Fruit fly (Drosophila melanogaster): ENCODE data around the gene CG32086.

Gene CG32086

DNA sequence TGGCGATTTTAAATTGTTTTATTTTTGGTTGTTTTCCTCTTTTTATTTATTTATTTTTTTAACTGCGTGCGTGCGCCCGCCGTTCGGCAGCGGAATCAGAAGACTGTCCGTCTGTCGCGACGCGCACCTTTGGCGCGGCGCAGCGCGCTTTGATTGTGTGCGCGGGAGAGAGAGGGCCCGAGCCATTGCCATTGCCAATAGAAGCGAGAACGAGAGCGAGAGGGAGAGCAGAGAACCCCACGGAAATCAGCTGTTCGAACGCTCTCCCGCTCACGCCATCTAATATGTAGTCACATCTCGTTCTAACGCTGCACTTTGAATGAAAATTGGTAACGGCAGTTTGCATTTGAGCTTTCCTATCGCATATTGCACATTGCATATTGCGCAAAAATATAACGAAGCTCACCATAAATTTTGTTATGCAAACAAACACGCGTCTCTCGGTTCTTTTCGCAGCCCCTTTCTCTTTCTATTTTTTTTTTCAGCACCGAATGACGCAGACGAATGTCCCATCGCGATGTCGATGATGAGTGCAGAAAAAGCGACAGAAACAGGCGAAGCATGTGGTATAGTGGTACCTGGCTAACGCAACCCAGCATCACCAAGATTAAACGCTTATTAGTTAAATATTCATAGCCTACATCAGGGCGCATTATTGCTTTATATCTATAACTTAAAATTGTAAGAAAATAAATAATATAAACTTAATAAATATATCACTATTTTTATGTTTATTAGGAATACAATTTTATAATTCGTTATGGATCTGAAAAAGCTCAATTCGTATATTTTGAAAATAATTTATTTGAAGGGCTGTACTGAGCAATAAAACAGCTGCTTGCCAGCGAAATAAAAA is 49.2 kb downstream of the CG32086 start (continued):
- no peak for TF ChIP-seq CG2889 (GFP tag; IDR thresholded peaks at IDR 0.05)
- no peak for TF ChIP-seq CG31224 (GFP tag; IDR thresholded peaks at IDR 0.05)
- 0 out of 3 replicates have a peak, but pooled peaks have one; percentile 20 for TF ChIP-seq CG17361 (GFP tag; IDR thresholded peaks at IDR 0.05)
- no peak for TF ChIP-seq CG6813 (GFP tag; optimal IDR thresholded peaks at IDR 0.05)
- TF ChIP-seq dm (GFP tag; optimal IDR thresholded peaks at IDR 0.05) = no peak
- no peak for TF ChIP-seq slou (GFP tag; optimal IDR thresholded peaks at IDR 0.05)
- TF ChIP-seq ac (GFP tag; optimal IDR thresholded peaks at IDR 0.05) = no peak
- TF ChIP-seq sob (GFP tag; IDR thresholded peaks at IDR 0.05) = no peak

DNA sequence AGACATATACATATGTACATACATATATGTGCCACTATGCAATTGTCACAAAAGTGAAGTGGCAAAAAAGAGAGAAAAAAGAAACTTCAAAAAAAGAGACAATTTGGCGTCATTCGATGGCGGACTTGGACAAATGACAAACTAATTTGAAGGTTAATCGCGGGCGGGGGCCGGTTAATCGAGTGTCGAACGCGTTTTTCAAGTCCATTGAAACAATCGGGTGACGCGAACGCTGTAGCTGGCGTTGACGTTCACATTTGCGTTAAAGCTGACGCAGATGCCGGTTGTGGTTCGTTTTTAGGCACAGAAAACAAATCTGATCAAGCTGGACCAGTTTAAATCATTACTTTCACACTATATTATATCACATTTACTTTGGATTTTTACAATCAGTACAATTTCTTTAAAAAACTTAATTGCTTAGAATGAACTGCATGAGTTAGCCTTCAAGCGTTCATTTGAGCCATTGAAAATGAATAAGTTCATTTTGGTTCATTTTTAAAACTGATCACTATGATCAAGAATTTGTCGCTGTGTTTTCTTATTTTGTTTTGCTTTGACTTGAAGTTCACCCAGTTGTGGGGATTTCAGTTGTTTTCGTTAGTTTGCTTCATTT is 50.1 kb downstream of the CG32086 start:
- TF ChIP-seq CG9876 (GFP tag; optimal IDR thresholded peaks at IDR 0.05) (no peak), Fer2 (tag; optimal IDR thresholded peaks at IDR 0.05) (peak; percentile 14), CG3407 (GFP tag; optimal IDR thresholded peaks at IDR 0.05) (no peak), CG30020 (tag; optimal IDR thresholded peaks at IDR 0.05) (no peak), Hsf (GFP tag; optimal IDR thresholded peaks at IDR 0.05) (peak; percentile 37), MTF-1 (GFP tag; optimal IDR thresholded peaks at IDR 0.05; ENCODE audit: borderline replicate concordance) (no peak), CG31224 (GFP tag; IDR thresholded peaks at IDR 0.05) (0 out of 2 replicates have a peak, but pooled peaks have one; percentile 7), vfl (GFP tag; optimal IDR thresholded peaks at IDR 0.05) (peak; percentile 2), stc (GFP tag; IDR thresholded peaks at IDR 0.05) (no peak), slbo (GFP tag; IDR thresholded peaks at IDR 0.05) (peak; percentile 66), CG12391 (tag; optimal IDR thresholded peaks at IDR 0.05) (peak; percentile 17), CG13775 (GFP tag; optimal IDR thresholded peaks at IDR 0.05) (peak; percentile 9), tap (tag; optimal IDR thresholded peaks at IDR 0.05) (peak; percentile 3), Hr51 (GFP tag; optimal IDR thresholded peaks at IDR 0.05) (peak in 1 of 2 experiments; percentile 64), CG18476 (GFP tag; optimal IDR thresholded peaks at IDR 0.05) (peak; percentile 32), CG10267 (tag; optimal IDR thresholded peaks at IDR 0.05) (peak; percentile 20), Ets65A (GFP tag) (no peak), Ssrp (tag; optimal IDR thresholded peaks at IDR 0.05) (peak; percentile 36), Atf6 (GFP tag; IDR thresholded peaks at IDR 0.05) (no peak; the same call in 1 of the 2 replicates), Camta (GFP tag; optimal IDR thresholded peaks at IDR 0.05) (peak; percentile 23), CG16863 (GFP tag; optimal IDR thresholded peaks at IDR 0.05) (peak; percentile 20), CG4328 (GFP tag; optimal IDR thresholded peaks at IDR 0.05) (peak; percentile 13), pan (optimal IDR thresholded peaks at IDR 0.05) (no peak), pan (GFP tag; optimal IDR thresholded peaks at IDR 0.05 in 1 of 2, IDR thresholded peaks at IDR 0.05 in 1 of 2) (peak in 1 of 2 experiments; percentile 6), Awh (GFP tag; IDR thresholded peaks at IDR 0.05) (0 out of 2 replicates have a peak, but pooled peaks have one; percentile 13), CG8944 (GFP tag; optimal IDR thresholded peaks at IDR 0.05) (no peak), Fer3 (tag; optimal IDR thresholded peaks at IDR 0.05) (peak; percentile 41), psq (GFP tag; optimal IDR thresholded peaks at IDR 0.05) (no peak), CG4730 (GFP tag; IDR thresholded peaks at IDR 0.05) (no peak), CG10543 (GFP tag; optimal IDR thresholded peaks at IDR 0.05) (peak; percentile 72), HHEX (GFP tag; optimal IDR thresholded peaks at IDR 0.05) (peak; percentile 19), Nf-YC (tag; optimal IDR thresholded peaks at IDR 0.05) (peak; percentile 58), sc (optimal IDR thresholded peaks at IDR 0.05) (no peak), sc (GFP tag; optimal IDR thresholded peaks at IDR 0.05) (no peak), Deaf1 (tag; optimal IDR thresholded peaks at IDR 0.05) (no peak), onecut (GFP tag; IDR thresholded peaks at IDR 0.05) (no peak), Hand (GFP tag; optimal IDR thresholded peaks at IDR 0.05) (no peak), CG17359 (tag; optimal IDR thresholded peaks at IDR 0.05) (peak; percentile 43), dm (GFP tag; optimal IDR thresholded peaks at IDR 0.05) (peak; percentile 5), jing (GFP tag; optimal IDR thresholded peaks at IDR 0.05) (no peak), fd96Cb (tag; optimal IDR thresholded peaks at IDR 0.05) (peak; percentile 24)
